Worm (Caenorhabditis elegans) whole organism, L1 larva: ENCODE measurements around the gene haf-7.

Experiments
- ama-1 ChIP-seq: fragments of 150-350 bp; optimal IDR thresholded peaks from 2 replicates; lab custom pipeline; 2014
- hlh-4 ChIP-seq: sonication (generic microtip); optimal IDR thresholded peaks from 2 replicates; lab custom pipeline; 2016; ENCODE audit warnings: mild to moderate bottlenecking, missing genetic modification characterization, missing compliant biosample characterization
- lin-13 ChIP-seq: fragments of 150-350 bp; optimal IDR thresholded peaks from 2 replicates; lab custom pipeline; 2014; ENCODE audit warnings: missing biosample characterization, missing genetic modification reagents, missing genetic modification characterization
- lsy-2 ChIP-seq, 2 experiments: fragments of 150-350 bp; optimal IDR thresholded peaks; 2 replicates each; lab custom pipeline; 2014; ENCODE audit warnings: missing biosample characterization in 2 of 2, missing genetic modification characterization in 2 of 2
- nhr-11 ChIP-seq: fragments of 150-350 bp; optimal IDR thresholded peaks from 2 replicates; lab custom pipeline; 2014; ENCODE audit warnings: missing biosample characterization, missing genetic modification characterization
- nhr-237 ChIP-seq: fragments of 150-350 bp; optimal IDR thresholded peaks from 2 replicates; lab custom pipeline; 2014; ENCODE audit warnings: missing biosample characterization, missing genetic modification characterization
- nhr-90 ChIP-seq: sonication (generic microtip); optimal IDR thresholded peaks from 2 replicates; lab custom pipeline; 2016; ENCODE audit warnings: mild to moderate bottlenecking, missing genetic modification characterization, missing compliant biosample characterization; ENCODE audit not compliant: poor library complexity

ce11 chrV:14820314-14820713 is 47.3 kb downstream of the haf-7 start:
- TF ChIP-seq nhr-90, result no peak
- TF ChIP-seq nhr-237 (tag; lab: Kevin White, UChicago), result no peak
- no peak for TF ChIP-seq hlh-4
- TF ChIP-seq lin-13, result no peak
- no peak for TF ChIP-seq nhr-11 (tag; lab: Kevin White, UChicago)
- peak in 1 of 2 experiments; percentile 39 for TF ChIP-seq lsy-2 (tag; optimal IDR thresholded peaks at IDR 0.05; lab: Kevin White, UChicago)
- no peak for TF ChIP-seq ama-1 (lab: Kevin White, UChicago)
